Worm (Caenorhabditis elegans) whole organism, L4 larva: ENCODE results near the gene T02H6.6.

Source experiments
- ama-1 ChIP-seq: fragments of 150-350 bp; optimal IDR thresholded peaks from 2 replicates; lab custom pipeline; 2014; ENCODE audit warnings: inconsistent platforms, mixed read lengths
- gei-8 ChIP-seq: fragments of 200-800 bp; sonication (Bioruptor generic); optimal IDR thresholded peaks from 2 replicates; lab custom pipeline; 2018; ENCODE audit warnings: mild to moderate bottlenecking, missing genetic modification characterization, missing compliant biosample characterization
- zip-2 ChIP-seq: fragments of 150-350 bp; optimal IDR thresholded peaks from 2 replicates; lab custom pipeline; 2014; ENCODE audit warnings: missing biosample characterization, missing genetic modification characterization

DNA sequence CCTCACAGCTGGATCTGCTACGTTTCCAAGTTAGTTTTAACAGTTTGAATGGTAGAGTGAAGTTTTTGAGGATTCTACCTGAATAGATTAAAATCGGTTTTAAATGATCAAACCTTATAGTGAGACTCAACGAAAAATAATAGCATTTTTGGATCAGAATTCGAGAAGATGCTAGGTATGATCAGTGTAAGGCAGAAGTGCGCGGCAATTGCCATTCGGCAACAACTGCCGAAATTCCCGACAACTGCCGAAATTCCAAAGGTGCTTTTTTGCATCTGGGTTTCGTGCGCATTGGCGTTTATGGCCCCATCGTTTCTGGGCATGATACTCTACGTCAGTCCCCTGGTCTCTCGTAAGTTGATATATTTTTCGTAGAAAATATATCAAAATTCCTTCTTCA lies at the start of gene T02H6.6:
- TF ChIP-seq gei-8 (GFP tag; lab: Kevin White, UChicago): no peak
- TF ChIP-seq ama-1 (lab: Kevin White, UChicago): no peak
- no peak for TF ChIP-seq zip-2 (tag; lab: Kevin White, UChicago)
